Worm (Caenorhabditis elegans) whole organism, L1 larva: Measurements from ENCODE around the gene elo-6.

ENCODE experiments used
- C04F5.9 ChIP-seq: sonication (generic microtip); optimal IDR thresholded peaks from 2 replicates; lab custom pipeline; 2016; ENCODE audit warnings: missing genetic modification characterization, missing compliant biosample characterization
- C16A3.4 ChIP-seq: fragments of 150-350 bp; optimal IDR thresholded peaks from 2 replicates; lab custom pipeline; 2014; ENCODE audit warnings: missing biosample characterization, missing genetic modification characterization
- C34B4.2 ChIP-seq: sonication (generic microtip); optimal IDR thresholded peaks from 2 replicates; lab custom pipeline; 2017; ENCODE audit warnings: mild to moderate bottlenecking, missing genetic modification characterization, missing compliant biosample characterization
- F16B12.6 ChIP-seq: fragments of 150-350 bp; optimal IDR thresholded peaks from 2 replicates; lab custom pipeline; 2014; ENCODE audit warnings: missing biosample characterization, missing genetic modification characterization
- alr-1 ChIP-seq: fragments of 200-800 bp; sonication (Bioruptor generic); optimal IDR thresholded peaks from 2 replicates; lab custom pipeline; 2018; ENCODE audit warnings: borderline replicate concordance, mild to moderate bottlenecking, missing genetic modification characterization, missing compliant biosample characterization
- blmp-1 ChIP-seq: fragments of 150-350 bp; optimal IDR thresholded peaks from 2 replicates; lab custom pipeline; 2014; ENCODE audit warnings: missing biosample characterization, missing genetic modification characterization
- ceh-63 ChIP-seq: fragments of 200-800 bp; sonication (Bioruptor generic); optimal IDR thresholded peaks from 2 replicates; lab custom pipeline; 2018; ENCODE audit warnings: mild to moderate bottlenecking, missing genetic modification characterization, missing compliant biosample characterization
- ceh-82 ChIP-seq, 3 experiments: fragments of 150-350 bp in 1 of 3; sonication (generic microtip) in 2 of 3; optimal IDR thresholded peaks; 2 replicates each; lab custom pipeline; 2014 to 2017; ENCODE audit warnings: missing biosample characterization in 3 of 3, missing genetic modification characterization in 3 of 3
- ceh-90 ChIP-seq: sonication (generic microtip); optimal IDR thresholded peaks from 2 replicates; lab custom pipeline; 2016; ENCODE audit warnings: missing genetic modification characterization, missing compliant biosample characterization
- ces-1 ChIP-seq: fragments of 150-350 bp; optimal IDR thresholded peaks from 2 replicates; lab custom pipeline; 2014; ENCODE audit warnings: missing biosample characterization, missing genetic modification reagents, missing genetic modification characterization
- dpl-1 ChIP-seq, 3 experiments: fragments of 150-350 bp in 2 of 3; sonication (generic microtip) in 1 of 3; optimal IDR thresholded peaks; 2 replicates each; lab custom pipeline; 2014 to 2017; ENCODE audit warnings: missing biosample characterization in 3 of 3, missing genetic modification characterization in 3 of 3, missing genetic modification reagents in 3 of 3
- dsc-1 ChIP-seq: sonication (generic microtip); optimal IDR thresholded peaks from 2 replicates; lab custom pipeline; 2016; ENCODE audit warnings: mild to moderate bottlenecking, missing genetic modification characterization, missing compliant biosample characterization
- efl-3 ChIP-seq: fragments of 200-800 bp; sonication (Bioruptor generic); optimal IDR thresholded peaks from 2 replicates; lab custom pipeline; 2018; ENCODE audit warnings: mild to moderate bottlenecking, missing genetic modification characterization, missing compliant biosample characterization
- egl-13 ChIP-seq: sonication (generic microtip); optimal IDR thresholded peaks from 2 replicates; lab custom pipeline; 2016; ENCODE audit warnings: missing genotype, missing genetic modification reagents, missing genetic modification characterization, missing compliant biosample characterization
- elt-2 ChIP-seq: sonication (generic microtip); optimal IDR thresholded peaks from 2 replicates; lab custom pipeline; 2016; ENCODE audit warnings: missing genetic modification characterization, mild to moderate bottlenecking, inconsistent platforms, missing compliant biosample characterization, missing genetic modification reagents
- elt-3 ChIP-seq, 6 experiments: fragments of 150-350 bp in 1 of 6; sonication (generic microtip); optimal IDR thresholded peaks; 2 replicates each; lab custom pipeline; 2017 to 2018; ENCODE audit warnings: missing biosample characterization in 6 of 6, missing genetic modification characterization in 6 of 6, inconsistent platforms in 1 of 6
- fkh-10 ChIP-seq: sonication (generic microtip); optimal IDR thresholded peaks from 2 replicates; lab custom pipeline; 2017; ENCODE audit warnings: missing biosample characterization, missing genetic modification reagents, missing genetic modification characterization
- fkh-4 ChIP-seq: sonication (generic microtip); optimal IDR thresholded peaks from 2 replicates; lab custom pipeline; 2016; ENCODE audit warnings: missing compliant biosample characterization, missing genetic modification characterization, borderline replicate concordance
- fkh-8 ChIP-seq: sonication (generic microtip); optimal IDR thresholded peaks from 2 replicates; lab custom pipeline; 2016; ENCODE audit warnings: mild to moderate bottlenecking, missing genetic modification characterization, missing compliant biosample characterization
- fos-1 ChIP-seq: fragments of 150-350 bp; optimal IDR thresholded peaks from 2 replicates; lab custom pipeline; 2014; ENCODE audit warnings: missing biosample characterization, missing genetic modification characterization
- grh-1 ChIP-seq: fragments of 200-800 bp; sonication (Bioruptor generic); IDR thresholded peaks from 2 replicates; pipeline ENCODE4 v1.3.6; 2022; ENCODE audit warnings: missing genetic modification reagents, missing genetic modification characterization, missing compliant biosample characterization
- hlh-4 ChIP-seq: sonication (generic microtip); optimal IDR thresholded peaks from 2 replicates; lab custom pipeline; 2016; ENCODE audit warnings: mild to moderate bottlenecking, missing genetic modification characterization, missing compliant biosample characterization
- hpl-2 ChIP-seq: fragments of 150-350 bp; optimal IDR thresholded peaks from 2 replicates; lab custom pipeline; 2014; ENCODE audit warnings: missing biosample characterization, missing genetic modification reagents, missing genetic modification characterization
- irx-1 ChIP-seq: sonication (generic microtip); optimal IDR thresholded peaks from 2 replicates; lab custom pipeline; 2016; ENCODE audit warnings: missing genetic modification characterization, missing compliant biosample characterization
- isw-1 ChIP-seq: fragments of 200-800 bp; sonication (Bioruptor generic); IDR thresholded peaks from 2 replicates; pipeline ENCODE4 v1.3.6; 2022; ENCODE audit warnings: missing genetic modification characterization, missing compliant biosample characterization
- lin-14 ChIP-seq: fragments of 200-800 bp; sonication (Bioruptor generic); optimal IDR thresholded peaks from 2 replicates; lab custom pipeline; 2018; ENCODE audit warnings: mild to moderate bottlenecking, missing genetic modification characterization, moderate library complexity, missing compliant biosample characterization
- lin-15B ChIP-seq: fragments of 150-350 bp; sonication (generic microtip); optimal IDR thresholded peaks from 3 replicates; lab custom pipeline; 2014; ENCODE audit warnings: missing biosample characterization, missing genetic modification characterization
- lin-39 ChIP-seq: fragments of 150-350 bp; optimal IDR thresholded peaks from 2 replicates; lab custom pipeline; 2014; ENCODE audit warnings: missing biosample characterization, missing genetic modification reagents, missing genetic modification characterization
- lir-3 ChIP-seq: sonication (generic microtip); optimal IDR thresholded peaks from 2 replicates; lab custom pipeline; 2016; ENCODE audit warnings: mild to moderate bottlenecking, missing genetic modification characterization, moderate library complexity, missing compliant biosample characterization; ENCODE audit not compliant: poor library complexity
- lsy-2 ChIP-seq, 2 experiments: fragments of 150-350 bp; optimal IDR thresholded peaks; 2 replicates each; lab custom pipeline; 2014; ENCODE audit warnings: missing biosample characterization in 2 of 2, missing genetic modification characterization in 2 of 2
- mef-2 ChIP-seq: fragments of 150-350 bp; optimal IDR thresholded peaks from 2 replicates; lab custom pipeline; 2014; ENCODE audit warnings: missing biosample characterization, missing genetic modification characterization
- nhr-19 ChIP-seq: fragments of 200-800 bp; sonication (Bioruptor generic); conservative IDR thresholded peaks from 2 replicates; pipeline ENCODE4 v1.3.6; 2022; ENCODE audit warnings: missing genetic modification characterization, missing compliant biosample characterization
- nhr-20 ChIP-seq: sonication (generic microtip); optimal IDR thresholded peaks from 2 replicates; lab custom pipeline; 2016; ENCODE audit warnings: mild to moderate bottlenecking, missing genetic modification characterization, missing compliant biosample characterization
- nhr-237 ChIP-seq: fragments of 150-350 bp; optimal IDR thresholded peaks from 2 replicates; lab custom pipeline; 2014; ENCODE audit warnings: missing biosample characterization, missing genetic modification characterization
- nhr-28 ChIP-seq: fragments of 150-350 bp; optimal IDR thresholded peaks from 2 replicates; lab custom pipeline; 2014; ENCODE audit warnings: missing biosample characterization, missing genetic modification characterization
- nhr-47 ChIP-seq: sonication (generic microtip); optimal IDR thresholded peaks from 2 replicates; lab custom pipeline; 2016; ENCODE audit warnings: mild to moderate bottlenecking, missing genetic modification characterization, moderate library complexity, missing compliant biosample characterization
- nhr-77 ChIP-seq: fragments of 150-350 bp; optimal IDR thresholded peaks from 2 replicates; lab custom pipeline; 2014; ENCODE audit warnings: missing biosample characterization, missing genetic modification characterization
- nhr-84 ChIP-seq: sonication (generic microtip); optimal IDR thresholded peaks from 2 replicates; lab custom pipeline; 2017; ENCODE audit warnings: missing biosample characterization, missing genetic modification characterization
- nhr-85 ChIP-seq: sonication (generic microtip); peaks from one replicate; lab custom pipeline; 2016; ENCODE audit warnings: missing genetic modification characterization, inconsistent platforms, missing compliant biosample characterization
- pax-3 ChIP-seq: fragments of 200-800 bp; sonication (Bioruptor generic); optimal IDR thresholded peaks from 2 replicates; lab custom pipeline; 2018; ENCODE audit warnings: mild to moderate bottlenecking, missing genetic modification characterization, moderate library complexity, missing compliant biosample characterization
- rnt-1 ChIP-seq: sonication (generic microtip); optimal IDR thresholded peaks from 2 replicates; lab custom pipeline; 2016; ENCODE audit warnings: mild to moderate bottlenecking, missing genetic modification characterization, moderate library complexity, missing compliant biosample characterization
- skn-1 ChIP-seq: fragments of 150-350 bp; optimal IDR thresholded peaks from 2 replicates; lab custom pipeline; 2014; ENCODE audit warnings: missing biosample characterization, missing genetic modification characterization
- snu-23 ChIP-seq: sonication (generic microtip); optimal IDR thresholded peaks from 2 replicates; lab custom pipeline; 2016; ENCODE audit warnings: missing genetic modification characterization, missing compliant biosample characterization
- sox-4 ChIP-seq: sonication (generic microtip); optimal IDR thresholded peaks from 2 replicates; lab custom pipeline; 2016; ENCODE audit warnings: missing genetic modification characterization, missing compliant biosample characterization
- swsn-7 ChIP-seq: sonication (generic microtip); optimal IDR thresholded peaks from 2 replicates; lab custom pipeline; 2016; ENCODE audit warnings: missing genetic modification characterization, missing compliant biosample characterization
- tbx-2 ChIP-seq: sonication (generic microtip); optimal IDR thresholded peaks from 2 replicates; lab custom pipeline; 2016; ENCODE audit warnings: missing genetic modification characterization, missing compliant biosample characterization
- unc-130 ChIP-seq: fragments of 150-350 bp; optimal IDR thresholded peaks from 2 replicates; lab custom pipeline; 2017; ENCODE audit warnings: missing biosample characterization, missing genetic modification characterization, inconsistent platforms
- unc-62 ChIP-seq: fragments of 150-350 bp; optimal IDR thresholded peaks from 2 replicates; lab custom pipeline; 2014; ENCODE audit warnings: missing biosample characterization, missing genetic modification reagents, missing genetic modification characterization
- vab-15 ChIP-seq: sonication (generic microtip); optimal IDR thresholded peaks from 2 replicates; lab custom pipeline; 2017; ENCODE audit warnings: missing genotype, mild to moderate bottlenecking, missing genetic modification characterization, missing compliant biosample characterization
- xbp-1 ChIP-seq: sonication (generic microtip); optimal IDR thresholded peaks from 2 replicates; lab custom pipeline; 2016; ENCODE audit warnings: missing genetic modification characterization, missing compliant biosample characterization
- zip-4 ChIP-seq: fragments of 200-800 bp; sonication (Bioruptor generic); optimal IDR thresholded peaks from 2 replicates; lab custom pipeline; 2018; ENCODE audit warnings: mild to moderate bottlenecking, missing genetic modification characterization, moderate library complexity, missing compliant biosample characterization
- ztf-11 ChIP-seq, 2 experiments: sonication (generic microtip); optimal IDR thresholded peaks; 2 replicates each; lab custom pipeline; 2016 to 2017; ENCODE audit warnings: missing genetic modification characterization in 2 of 2, missing biosample characterization in 1 of 2, missing compliant biosample characterization in 1 of 2
- ztf-4 ChIP-seq: fragments of 150-350 bp; optimal IDR thresholded peaks from 2 replicates; lab custom pipeline; 2014; ENCODE audit warnings: missing biosample characterization, missing genetic modification characterization

The elo-6 gene

ce11 chrIV:5364135-5364609 is 24.2 kb downstream of the elo-6 start, which contains the start of the genes hda-6 and F41H10.4:
TSS of gene hda-6 (minus strand) at chrIV:5364306.
TSS of gene F41H10.4 (plus strand) at chrIV:5364559.
- TF ChIP-seq lin-15B (tag; lab: Kevin White, UChicago) = peak; percentile 66
- peak; percentile 88 for TF ChIP-seq lin-14
- TF ChIP-seq nhr-28 (tag; lab: Kevin White, UChicago) = no peak
- no peak for TF ChIP-seq skn-1 (tag; lab: Kevin White, UChicago)
- TF ChIP-seq unc-130 = peak; percentile 92
- TF ChIP-seq fos-1 (tag; lab: Kevin White, UChicago) = no peak
- peak; percentile 40 for TF ChIP-seq C04F5.9
- peak; percentile 88 for TF ChIP-seq tbx-2 (tag; lab: Kevin White, UChicago)
- peak; percentile 67 to 82 (median 81) for TF ChIP-seq dpl-1 (GFP tag; optimal IDR thresholded peaks at IDR 0.05; lab: Kevin White, UChicago)
- peak; percentile 76 for TF ChIP-seq egl-13
- peak; percentile 40 for TF ChIP-seq blmp-1
- TF ChIP-seq elt-3 (tag; optimal IDR thresholded peaks at IDR 0.05; lab: Kevin White, UChicago) = peak in 2 of 6 experiments; percentile 31 to 42
- no peak for TF ChIP-seq hlh-4 (tag; lab: Kevin White, UChicago)
- TF ChIP-seq fkh-10 (GFP tag; lab: Kevin White, UChicago) = no peak
- peak; percentile 88 for TF ChIP-seq F16B12.6
- TF ChIP-seq alr-1 (tag; lab: Kevin White, UChicago) = no peak
- TF ChIP-seq ztf-11 (tag; optimal IDR thresholded peaks at IDR 0.05; lab: Kevin White, UChicago) = peak in 1 of 2 experiments; percentile 89
- no peak for TF ChIP-seq efl-3
- peak; percentile 65 for TF ChIP-seq sox-4 (tag; lab: Kevin White, UChicago)
- TF ChIP-seq C34B4.2 = no peak
- no peak for TF ChIP-seq unc-62 (GFP tag; lab: Kevin White, UChicago)
- peak; percentile 15 for TF ChIP-seq mef-2 (tag; lab: Kevin White, UChicago)
- no peak for TF ChIP-seq nhr-84 (tag; lab: Kevin White, UChicago)
- TF ChIP-seq hpl-2 (GFP tag; lab: Kevin White, UChicago) = peak; percentile 2
- TF ChIP-seq lin-39 (tag; lab: Kevin White, UChicago) = peak; percentile 31
- peak; percentile 86 for TF ChIP-seq nhr-85 (tag; lab: Kevin White, UChicago)
- TF ChIP-seq lsy-2 (tag; optimal IDR thresholded peaks at IDR 0.05; lab: Kevin White, UChicago) = peak; percentile 87
- no peak for TF ChIP-seq nhr-237 (tag; lab: Kevin White, UChicago)
- TF ChIP-seq isw-1 (GFP tag; lab: Robert Waterston, UW) = peak; percentile 62
- peak; percentile 85 for TF ChIP-seq ceh-90
- peak; percentile 53 for TF ChIP-seq zip-4
- TF ChIP-seq elt-2 (tag; lab: Kevin White, UChicago) = peak; percentile 57
- TF ChIP-seq xbp-1 (tag; lab: Kevin White, UChicago) = peak; percentile 87
- TF ChIP-seq grh-1 (GFP tag; lab: Robert Waterston, UW) = peak; percentile 71
- no peak for TF ChIP-seq ces-1
- TF ChIP-seq irx-1 (tag; lab: Kevin White, UChicago) = peak; percentile 86
- TF ChIP-seq ceh-63 (GFP tag; lab: Kevin White, UChicago) = no peak
- peak; percentile 85 for TF ChIP-seq fkh-4 (tag; lab: Kevin White, UChicago)
- TF ChIP-seq rnt-1 (tag; lab: Kevin White, UChicago) = peak; percentile 97
- peak; percentile 85 for TF ChIP-seq dsc-1
- TF ChIP-seq nhr-19 (GFP tag; lab: Robert Waterston, UW) = peak; percentile 76
- peak; percentile 34 for TF ChIP-seq ztf-4 (tag; lab: Kevin White, UChicago)
- peak; percentile 86 for TF ChIP-seq nhr-47 (tag; lab: Kevin White, UChicago)
- no peak for TF ChIP-seq vab-15 (tag; lab: Kevin White, UChicago)
- peak; percentile 96 for TF ChIP-seq lir-3 (tag; lab: Kevin White, UChicago)
- TF ChIP-seq nhr-20 (tag; lab: Kevin White, UChicago) = peak; percentile 79
- peak; percentile 71 for TF ChIP-seq fkh-8 (tag; lab: Kevin White, UChicago)
- peak; percentile 79 for TF ChIP-seq swsn-7 (tag; lab: Kevin White, UChicago)
- TF ChIP-seq snu-23 (GFP tag; lab: Kevin White, UChicago) = peak; percentile 90
- TF ChIP-seq C16A3.4 (tag; lab: Kevin White, UChicago) = peak; percentile 71
- TF ChIP-seq ceh-82 (tag; optimal IDR thresholded peaks at IDR 0.05; lab: Kevin White, UChicago) = peak; percentile 55 to 68 (median 57)
- TF ChIP-seq nhr-77 (tag; lab: Kevin White, UChicago) = peak; percentile 39
- TF ChIP-seq pax-3 (tag; lab: Kevin White, UChicago) = peak; percentile 65
